Worm (Caenorhabditis elegans): ENCODE measurements around the gene asp-8.

- TF ChIP-seq ces-1 (GFP tag; optimal IDR thresholded peaks at IDR 0.05): no peak
- no peak for TF ChIP-seq skn-1 (tag; optimal IDR thresholded peaks at IDR 0.05)
- no peak for TF ChIP-seq lin-39 (tag; optimal IDR thresholded peaks at IDR 0.05)
- no peak for TF ChIP-seq snpc-4 (tag; optimal IDR thresholded peaks at IDR 0.05)
- no peak for TF ChIP-seq snu-23 (GFP tag; optimal IDR thresholded peaks at IDR 0.05)
- TF ChIP-seq nhr-76 (tag; optimal IDR thresholded peaks at IDR 0.05): no peak
- no peak for TF ChIP-seq mep-1 (tag; optimal IDR thresholded peaks at IDR 0.05)
- no peak for TF ChIP-seq unc-62 (GFP tag; optimal IDR thresholded peaks at IDR 0.05)
- TF ChIP-seq nhr-71 (tag; optimal IDR thresholded peaks at IDR 0.05): no peak
- TF ChIP-seq elt-3 (tag; optimal IDR thresholded peaks at IDR 0.05): no peak
- TF ChIP-seq nhr-237 (tag; optimal IDR thresholded peaks at IDR 0.05): no peak
- TF ChIP-seq efl-3 (GFP tag; optimal IDR thresholded peaks at IDR 0.05): no peak
- no peak for TF ChIP-seq lsy-2 (tag; optimal IDR thresholded peaks at IDR 0.05)
These were observed 18.4 kb upstream of the asp-8 start, which contains the start of gene srw-112 for ce11 chrV:3005964-3006363.

Measured in whole organism, L1 larva.